Fruit fly (Drosophila melanogaster) ovary, adult (tissue): ENCODE data around the gene Tsp26A.
A peak's percentile ranks its signal among the peaks of the same experiment; 100 is the strongest.

Source experiments
- CG17801 ChIP-seq: fragments of 200-800 bp; optimal IDR thresholded peaks from 2 replicates; lab custom pipeline; 2019; ENCODE audit warnings: missing biosample characterization, mild to moderate bottlenecking, missing genetic modification characterization, moderate library complexity; ENCODE audit not compliant: partially characterized antibody

Gene Tsp26A

dm6 chr2L:6000065-6000464 is at the start of gene Tsp26A:
TSS of gene Tsp26A (plus strand) at chr2L:6000228.
- TF ChIP-seq CG17801 = no peak

dm6 chr2L:5956153-5956552 is 43.9 kb upstream of the Tsp26A start, which contains the start of gene CG13999:
TSS of gene CG13999 (minus strand) at chr2L:5956466.
- no peak for TF ChIP-seq CG17801

- peak; percentile 23 for TF ChIP-seq CG17801
These were observed 43.3 kb upstream of the Tsp26A start, which contains the start of the genes CG13998 and Vm26Ab for dm6 chr2L:5956706-5957105. TSS of gene CG13998 (minus strand) at chr2L:5956819. TSS of gene Vm26Ab (plus strand) at chr2L:5957004.

dm6 chr2L:5958581-5959177 is 41.3 kb upstream of the Tsp26A start, which contains the start of gene Vm26Ac:
TSS of gene Vm26Ac (minus strand) at chr2L:5958631.
- TF ChIP-seq CG17801 = no peak

dm6 chr2L:5959863-5960658 is 40.0 kb upstream of the Tsp26A start, which contains the start of gene Vm26Aa:
TSS of gene Vm26Aa (minus strand) at chr2L:5960340.
- TF ChIP-seq CG17801 = no peak

dm6 chr2L:5961169-5961918 is 38.7 kb upstream of the Tsp26A start:
- no peak for TF ChIP-seq CG17801

dm6 chr2L:5963251-5963650 is 36.8 kb upstream of the Tsp26A start:
- no peak for TF ChIP-seq CG17801

- no peak for TF ChIP-seq CG17801
These were observed 35.8 kb upstream of the Tsp26A start for dm6 chr2L:5964211-5964610.

dm6 chr2L:5964851-5965250 is 35.2 kb upstream of the Tsp26A start, which contains the start of gene psd:
TSS of gene psd (minus strand) at chr2L:5964951.
- TF ChIP-seq CG17801 = no peak

- peak; percentile 40 for TF ChIP-seq CG17801
These were observed 32.1 kb upstream of the Tsp26A start, which contains the start of the genes CG13992 and Ucp4C for dm6 chr2L:5967702-5968616. TSS of gene CG13992 (minus strand) at chr2L:5967752. TSS of gene Ucp4C (plus strand) at chr2L:5968566.

dm6 chr2L:5969559-5969958 is 30.5 kb upstream of the Tsp26A start, which contains the start of gene Ucp4B:
TSS of gene Ucp4B (plus strand) at chr2L:5969859.
- TF ChIP-seq CG17801 = no peak

dm6 chr2L:5971093-5971808 is 28.8 kb upstream of the Tsp26A start:
- TF ChIP-seq CG17801 = no peak

dm6 chr2L:5972005-5972404 is 28.0 kb upstream of the Tsp26A start:
- peak; percentile 0 for TF ChIP-seq CG17801

- TF ChIP-seq CG17801 = no peak
These were observed 27.3 kb upstream of the Tsp26A start for dm6 chr2L:5972588-5973236.
